Worm (Caenorhabditis elegans) whole organism, late embryonic: Measurements from ENCODE around the gene cyp-35C1.

Experiments
- ahr-1 ChIP-seq: sonication (generic microtip); optimal IDR thresholded peaks from 2 replicates; lab custom pipeline; 2016; ENCODE audit warnings: missing genetic modification characterization, missing compliant biosample characterization
- ceh-18 ChIP-seq: sonication (generic microtip); optimal IDR thresholded peaks from 2 replicates; lab custom pipeline; 2016; ENCODE audit warnings: missing genetic modification characterization, missing compliant biosample characterization
- dmd-4 ChIP-seq: sonication (generic microtip); optimal IDR thresholded peaks from 2 replicates; lab custom pipeline; 2016; ENCODE audit warnings: borderline replicate concordance, missing genetic modification characterization, missing compliant biosample characterization
- elt-2 ChIP-seq: sonication (generic microtip); optimal IDR thresholded peaks from 2 replicates; lab custom pipeline; 2016; ENCODE audit warnings: missing genetic modification reagents, missing genetic modification characterization, missing compliant biosample characterization
- ets-4 ChIP-seq: sonication (generic microtip); optimal IDR thresholded peaks from 2 replicates; lab custom pipeline; 2016; ENCODE audit warnings: missing genetic modification characterization, missing compliant biosample characterization
- hlh-13 ChIP-seq: fragments of 200-800 bp; sonication (Bioruptor generic); optimal IDR thresholded peaks from 2 replicates; lab custom pipeline; 2018; ENCODE audit warnings: mild to moderate bottlenecking, missing genetic modification characterization, missing compliant biosample characterization
- mec-3 ChIP-seq: sonication (generic microtip); optimal IDR thresholded peaks from 2 replicates; lab custom pipeline; 2016; ENCODE audit warnings: borderline replicate concordance, missing genetic modification characterization, missing compliant biosample characterization
- npax-4 ChIP-seq: sonication (generic microtip); optimal IDR thresholded peaks from 2 replicates; lab custom pipeline; 2016; ENCODE audit warnings: missing genetic modification characterization, missing compliant biosample characterization
- pag-3 ChIP-seq: sonication (generic microtip); optimal IDR thresholded peaks from 2 replicates; lab custom pipeline; 2016; ENCODE audit warnings: missing compliant biosample characterization, missing genetic modification characterization, borderline replicate concordance
- rnt-1 ChIP-seq: sonication (generic microtip); optimal IDR thresholded peaks from 2 replicates; lab custom pipeline; 2016; ENCODE audit warnings: missing genetic modification characterization, missing compliant biosample characterization
- unc-42 ChIP-seq: sonication (generic microtip); optimal IDR thresholded peaks from 2 replicates; lab custom pipeline; 2016; ENCODE audit warnings: missing genotype, missing genetic modification characterization, missing compliant biosample characterization

DNA sequence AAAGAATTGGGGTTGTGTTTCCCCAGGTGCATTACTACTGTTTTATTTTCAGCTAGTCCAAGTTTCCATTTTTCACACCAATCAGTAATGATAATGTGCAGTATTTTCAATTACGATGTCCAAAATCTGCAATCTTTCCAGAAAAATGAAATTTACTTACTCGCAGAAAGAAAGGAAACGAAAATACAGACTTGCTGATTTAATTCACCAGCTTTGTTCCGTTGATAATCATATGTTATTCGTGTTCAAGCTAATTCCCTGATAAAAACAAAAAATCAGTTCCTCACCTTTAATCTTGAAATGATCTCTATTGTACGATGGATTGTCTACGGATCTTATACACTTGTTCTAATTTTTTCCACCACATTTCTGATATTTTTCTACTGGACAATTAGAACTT is 25.6 kb upstream of the cyp-35C1 start, which contains the start of gene srxa-11:
- TF ChIP-seq hlh-13 (GFP tag; lab: Kevin White, UChicago) (no peak), pag-3 (tag; lab: Kevin White, UChicago) (no peak), rnt-1 (tag; lab: Kevin White, UChicago) (no peak), dmd-4 (tag; lab: Kevin White, UChicago) (no peak), elt-2 (tag; lab: Kevin White, UChicago) (no peak), ahr-1 (tag; lab: Kevin White, UChicago) (no peak), npax-4 (no peak), unc-42 (tag; lab: Kevin White, UChicago) (no peak), ets-4 (tag; lab: Kevin White, UChicago) (no peak), mec-3 (tag; lab: Kevin White, UChicago) (no peak), ceh-18 (no peak)
